Worm (Caenorhabditis elegans) whole organism, mixed stage, embryonic: ENCODE results near the gene epg-9.
A peak's percentile ranks its signal among the peaks of the same experiment; 100 is the strongest.

Experiments used
- M03D4.4 ChIP-seq: sonication (generic microtip); optimal IDR thresholded peaks from 2 replicates; lab custom pipeline; 2017; ENCODE audit warnings: mild to moderate bottlenecking, missing genetic modification characterization, missing compliant biosample characterization
- bed-3 ChIP-seq: fragments of 200-800 bp; sonication (Bioruptor generic); optimal IDR thresholded peaks from 3 replicates; lab custom pipeline; 2018; ENCODE audit warnings: mild to moderate bottlenecking, missing genetic modification characterization, moderate library complexity, missing compliant biosample characterization
- blmp-1 ChIP-seq: fragments of 150-350 bp; optimal IDR thresholded peaks from 2 replicates; lab custom pipeline; 2014; ENCODE audit warnings: missing biosample characterization, missing genetic modification characterization
- ceh-39 ChIP-seq: fragments of 150-350 bp; optimal IDR thresholded peaks from 2 replicates; lab custom pipeline; 2014; ENCODE audit warnings: missing biosample characterization, missing genetic modification characterization
- ceh-43 ChIP-seq: fragments of 200-800 bp; sonication (Bioruptor generic); optimal IDR thresholded peaks from 2 replicates; lab custom pipeline; 2018; ENCODE audit warnings: mild to moderate bottlenecking, missing genetic modification characterization, moderate library complexity, missing compliant biosample characterization
- ceh-83 ChIP-seq: fragments of 200-800 bp; sonication (Bioruptor generic); optimal IDR thresholded peaks from 2 replicates; lab custom pipeline; 2018; ENCODE audit warnings: mild to moderate bottlenecking, missing genetic modification characterization, missing compliant biosample characterization
- ces-1 ChIP-seq: fragments of 150-350 bp; optimal IDR thresholded peaks from 2 replicates; lab custom pipeline; 2014; ENCODE audit warnings: missing biosample characterization, missing genetic modification reagents, missing genetic modification characterization
- cnd-1 ChIP-seq: fragments of 200-800 bp; sonication (Bioruptor generic); optimal IDR thresholded peaks from 2 replicates; lab custom pipeline; 2018; ENCODE audit warnings: mild to moderate bottlenecking, missing genetic modification characterization, missing compliant biosample characterization
- drap-1 ChIP-seq: fragments of 200-800 bp; sonication (Bioruptor generic); optimal IDR thresholded peaks from 3 replicates; lab custom pipeline; 2018; ENCODE audit warnings: mild to moderate bottlenecking, missing genetic modification characterization, missing compliant biosample characterization
- elt-1 ChIP-seq: sonication (generic microtip); optimal IDR thresholded peaks from 2 replicates; lab custom pipeline; 2017; ENCODE audit warnings: missing genetic modification characterization, mild to moderate bottlenecking, missing compliant biosample characterization, antibody characterized with exemption, moderate library complexity, borderline replicate concordance; ENCODE audit not compliant: insufficient read depth
- elt-3 ChIP-seq: fragments of 150-350 bp; optimal IDR thresholded peaks from 2 replicates; lab custom pipeline; 2014; ENCODE audit warnings: missing biosample characterization, missing genetic modification characterization
- flh-1 ChIP-seq: fragments of 200-800 bp; sonication (Bioruptor generic); optimal IDR thresholded peaks from 2 replicates; lab custom pipeline; 2018; ENCODE audit warnings: mild to moderate bottlenecking, missing genetic modification characterization, moderate library complexity, missing compliant biosample characterization
- ham-2 ChIP-seq: fragments of 200-800 bp; sonication (Bioruptor generic); optimal IDR thresholded peaks from 2 replicates; lab custom pipeline; 2018; ENCODE audit warnings: mild to moderate bottlenecking, missing genetic modification characterization, missing compliant biosample characterization
- hlh-1 ChIP-seq: fragments of 150-350 bp; optimal IDR thresholded peaks from 2 replicates; lab custom pipeline; 2014; ENCODE audit warnings: missing biosample characterization, missing genetic modification reagents, missing genetic modification characterization
- lin-13 ChIP-seq: fragments of 150-350 bp; optimal IDR thresholded peaks from 2 replicates; lab custom pipeline; 2014; ENCODE audit warnings: missing biosample characterization, missing genetic modification characterization
- lin-32 ChIP-seq: fragments of 200-800 bp; sonication (Bioruptor generic); optimal IDR thresholded peaks from 2 replicates; lab custom pipeline; 2018; ENCODE audit warnings: mild to moderate bottlenecking, missing genetic modification characterization, missing compliant biosample characterization
- lsy-2 ChIP-seq: fragments of 150-350 bp; optimal IDR thresholded peaks from 2 replicates; lab custom pipeline; 2014; ENCODE audit warnings: missing biosample characterization, missing genetic modification characterization
- mab-5 ChIP-seq: fragments of 150-350 bp; optimal IDR thresholded peaks from 2 replicates; lab custom pipeline; 2014; ENCODE audit warnings: missing biosample characterization, missing genetic modification characterization
- mep-1 ChIP-seq: fragments of 150-350 bp; optimal IDR thresholded peaks from 2 replicates; lab custom pipeline; 2017; ENCODE audit warnings: missing biosample characterization, missing genetic modification reagents, missing genetic modification characterization, inconsistent platforms
- mls-2 ChIP-seq: sonication (generic microtip); optimal IDR thresholded peaks from 2 replicates; lab custom pipeline; 2016; ENCODE audit warnings: mild to moderate bottlenecking, missing genetic modification characterization, moderate library complexity, missing compliant biosample characterization
- nhr-12 ChIP-seq: fragments of 150-350 bp; optimal IDR thresholded peaks from 2 replicates; lab custom pipeline; 2014; ENCODE audit warnings: missing biosample characterization, missing genetic modification characterization
- nhr-2 ChIP-seq: fragments of 150-350 bp; optimal IDR thresholded peaks from 2 replicates; lab custom pipeline; 2014; ENCODE audit warnings: missing biosample characterization, missing genetic modification characterization
- nhr-237 ChIP-seq: fragments of 150-350 bp; optimal IDR thresholded peaks from 2 replicates; lab custom pipeline; 2014; ENCODE audit warnings: missing biosample characterization, missing genetic modification characterization
- nhr-28 ChIP-seq: fragments of 150-350 bp; optimal IDR thresholded peaks from 2 replicates; lab custom pipeline; 2014; ENCODE audit warnings: missing biosample characterization, missing genetic modification characterization
- nhr-76 ChIP-seq: sonication (generic microtip); optimal IDR thresholded peaks from 2 replicates; lab custom pipeline; 2017; ENCODE audit warnings: missing biosample characterization, missing genetic modification characterization
- pha-4 ChIP-seq: fragments of 150-350 bp; optimal IDR thresholded peaks from 2 replicates; lab custom pipeline; 2018; ENCODE audit warnings: missing biosample characterization, missing genetic modification reagents, missing genetic modification characterization
- sem-2 ChIP-seq: fragments of 200-800 bp; sonication (Bioruptor generic); optimal IDR thresholded peaks from 2 replicates; lab custom pipeline; 2018; ENCODE audit warnings: mild to moderate bottlenecking, missing genetic modification characterization, missing compliant biosample characterization
- snpc-4 ChIP-seq: fragments of 150-350 bp; optimal IDR thresholded peaks from 2 replicates; lab custom pipeline; 2014; ENCODE audit warnings: missing biosample characterization, missing genetic modification characterization
- sptf-1 ChIP-seq: sonication (generic microtip); optimal IDR thresholded peaks from 2 replicates; lab custom pipeline; 2017; ENCODE audit warnings: mild to moderate bottlenecking, missing genetic modification characterization, moderate library complexity, missing compliant biosample characterization
- tbx-8 ChIP-seq: fragments of 200-800 bp; sonication (Bioruptor generic); optimal IDR thresholded peaks from 2 replicates; lab custom pipeline; 2018; ENCODE audit warnings: mild to moderate bottlenecking, missing genetic modification characterization, moderate library complexity, missing compliant biosample characterization
- unc-120 ChIP-seq: sonication (generic microtip); optimal IDR thresholded peaks from 2 replicates; lab custom pipeline; 2017; ENCODE audit warnings: missing genetic modification characterization, missing compliant biosample characterization; ENCODE audit not compliant: poor library complexity, severe bottlenecking
- unc-39 ChIP-seq: fragments of 150-350 bp; optimal IDR thresholded peaks from 2 replicates; lab custom pipeline; 2014; ENCODE audit warnings: missing biosample characterization, missing genetic modification characterization
- unc-62 ChIP-seq: fragments of 150-350 bp; optimal IDR thresholded peaks from 2 replicates; lab custom pipeline; 2014; ENCODE audit warnings: missing biosample characterization, missing genetic modification reagents, missing genetic modification characterization
- zip-8 ChIP-seq: fragments of 150-350 bp; optimal IDR thresholded peaks from 2 replicates; lab custom pipeline; 2014; ENCODE audit warnings: missing biosample characterization, missing genetic modification characterization
- ztf-11 ChIP-seq: fragments of 150-350 bp; optimal IDR thresholded peaks from 2 replicates; lab custom pipeline; 2014; ENCODE audit warnings: missing biosample characterization, missing genetic modification characterization

epg-9 gene

DNA sequence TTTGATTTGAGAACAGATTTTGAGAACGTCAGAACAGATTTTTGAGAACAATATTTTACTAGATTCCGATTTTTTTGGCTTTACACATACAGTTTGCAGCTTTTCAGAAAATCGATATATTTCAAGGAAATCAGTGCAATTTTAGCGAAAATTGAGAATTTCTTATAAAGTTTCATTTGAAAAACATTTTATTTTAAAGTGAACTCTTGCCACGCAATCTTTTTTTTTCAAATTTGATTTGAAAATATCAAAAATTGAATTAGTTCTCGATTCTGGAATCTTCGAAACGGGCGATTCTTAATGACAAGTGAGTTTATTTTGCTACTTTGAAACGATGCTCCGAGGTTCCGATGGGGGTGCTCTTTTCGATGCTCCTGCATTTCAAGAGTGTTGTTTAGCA lies 28.8 kb upstream of the epg-9 start, which contains the start of gene Y69A2AR.51:
Gene Y69A2AR.51 (plus strand): TSS at position 301 of the 400 bp plus-strand sequence.
- no peak for TF ChIP-seq unc-39 (tag; lab: Kevin White, UChicago)
- TF ChIP-seq mls-2 = no peak
- TF ChIP-seq sptf-1 (tag; lab: Kevin White, UChicago) = no peak
- no peak for TF ChIP-seq nhr-76
- no peak for TF ChIP-seq ceh-43 (GFP tag; lab: Kevin White, UChicago)
- no peak for TF ChIP-seq hlh-1 (tag; lab: Kevin White, UChicago)
- no peak for TF ChIP-seq elt-3
- TF ChIP-seq snpc-4 (tag; lab: Kevin White, UChicago) = no peak
- no peak for TF ChIP-seq bed-3 (GFP tag; lab: Kevin White, UChicago)
- TF ChIP-seq ceh-83 (GFP tag; lab: Kevin White, UChicago) = no peak

DNA sequence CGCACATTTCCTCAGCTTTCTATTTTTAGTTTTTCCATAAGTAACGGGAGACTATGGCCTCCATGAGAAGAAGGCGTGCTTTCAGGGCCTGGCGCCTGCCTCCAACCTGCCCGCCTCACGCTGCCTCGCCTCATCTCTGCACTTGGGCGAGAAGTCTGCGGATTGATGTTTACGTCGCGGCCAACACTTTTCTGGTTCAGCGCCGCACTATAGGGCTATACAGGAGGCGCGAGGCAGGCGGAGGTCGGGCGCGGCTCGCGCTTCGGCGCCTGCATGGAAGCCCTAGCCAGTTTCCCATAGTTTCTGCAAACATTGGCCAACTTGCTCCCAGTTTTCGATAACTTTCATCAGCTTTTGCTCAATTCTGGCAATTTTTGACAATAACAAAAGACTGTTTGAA lies 27.8 kb upstream of the epg-9 start:
- TF ChIP-seq nhr-237 (tag; lab: Kevin White, UChicago) = no peak
- TF ChIP-seq cnd-1 (tag; lab: Kevin White, UChicago) = no peak
- no peak for TF ChIP-seq unc-39 (tag; lab: Kevin White, UChicago)
- TF ChIP-seq ceh-39 (tag; lab: Kevin White, UChicago) = no peak
- no peak for TF ChIP-seq mab-5 (tag; lab: Kevin White, UChicago)
- TF ChIP-seq lin-32 (GFP tag; lab: Kevin White, UChicago) = no peak
- no peak for TF ChIP-seq tbx-8 (GFP tag; lab: Kevin White, UChicago)
- no peak for TF ChIP-seq mls-2
- TF ChIP-seq ztf-11 = no peak
- no peak for TF ChIP-seq flh-1
- no peak for TF ChIP-seq unc-120 (tag; lab: Kevin White, UChicago)

DNA sequence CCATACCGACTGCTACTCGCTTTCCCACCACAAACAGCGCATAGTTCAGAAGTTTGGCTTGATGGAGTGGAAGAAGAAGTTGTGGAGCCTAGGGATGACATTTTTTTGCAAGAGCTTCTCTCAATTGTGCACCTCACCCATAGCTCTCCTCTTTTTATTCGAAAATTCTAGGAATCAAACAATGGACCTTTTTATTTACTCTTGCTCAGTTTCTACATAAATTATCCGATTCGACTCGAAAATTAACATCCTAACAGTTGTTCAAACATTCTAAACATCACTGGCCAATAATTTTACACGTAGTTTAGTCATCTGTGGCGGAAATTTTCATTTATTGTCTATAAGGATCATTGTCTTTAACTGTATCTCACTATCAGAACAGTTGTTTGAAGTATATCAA lies 19.5 kb upstream of the epg-9 start, which contains the start of gene nhr-242:
Gene nhr-242 (minus strand): TSS at position 101 of the 400 bp plus-strand sequence.
- TF ChIP-seq bed-3 (GFP tag; lab: Kevin White, UChicago) (no peak), ceh-39 (tag; lab: Kevin White, UChicago) (no peak), lsy-2 (tag; lab: Kevin White, UChicago) (no peak), mab-5 (tag; lab: Kevin White, UChicago) (no peak), unc-62 (no peak), elt-1 (tag; lab: Kevin White, UChicago) (no peak), flh-1 (no peak), nhr-76 (no peak), lin-13 (tag; lab: Kevin White, UChicago) (no peak), snpc-4 (tag; lab: Kevin White, UChicago) (no peak), zip-8 (no peak), unc-39 (tag; lab: Kevin White, UChicago) (no peak), pha-4 (no peak)

DNA sequence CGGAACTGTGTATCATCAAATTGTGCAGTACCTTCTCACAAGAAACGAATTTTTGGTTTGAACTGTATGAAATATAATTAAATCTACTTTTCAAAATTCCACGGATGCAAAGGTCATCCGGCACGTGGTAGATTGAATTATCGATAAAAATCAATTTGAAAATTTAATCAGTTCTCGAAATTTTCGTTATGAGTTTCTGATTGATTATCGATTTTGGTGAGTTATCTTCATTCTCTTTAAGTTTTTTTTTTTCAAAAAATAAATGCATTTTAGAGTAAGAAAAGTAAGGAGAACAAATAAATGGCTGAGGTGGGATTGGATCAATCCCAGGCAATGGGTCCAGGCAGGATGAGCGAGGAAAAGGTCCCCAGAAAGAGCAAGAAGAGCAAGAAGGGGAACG lies 3.5 kb upstream of the epg-9 start, which contains the start of gene Y69A2AR.47:
Gene Y69A2AR.47 (plus strand): TSS at position 301 of the 400 bp plus-strand sequence.
- TF ChIP-seq mep-1 (no peak), nhr-76 (no peak), ham-2 (GFP tag; lab: Kevin White, UChicago) (no peak), nhr-237 (tag; lab: Kevin White, UChicago) (no peak), sem-2 (GFP tag; lab: Kevin White, UChicago) (no peak), unc-39 (tag; lab: Kevin White, UChicago) (no peak), nhr-28 (no peak), cnd-1 (tag; lab: Kevin White, UChicago) (no peak), elt-3 (no peak)

DNA sequence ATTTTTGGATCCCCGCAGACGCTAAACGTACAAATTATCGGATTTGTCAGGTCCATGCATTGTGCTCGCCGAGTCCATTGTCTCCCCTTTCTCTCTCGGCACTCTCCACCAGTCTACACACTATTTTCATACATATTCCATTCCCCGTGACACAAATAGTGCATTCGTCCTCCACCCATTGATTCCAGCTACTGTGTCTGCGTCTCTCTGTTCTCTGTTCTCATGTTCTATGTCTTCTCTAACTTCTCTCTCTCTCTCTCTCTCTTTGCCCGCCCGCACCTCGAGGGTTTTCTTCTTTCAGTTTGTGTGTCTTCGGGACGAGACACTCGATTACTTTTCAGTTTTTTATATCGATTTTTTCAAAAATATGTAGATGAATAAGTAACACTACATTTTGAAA lies 1.3 kb upstream of the epg-9 start:
- TF ChIP-seq hlh-1 (tag; lab: Kevin White, UChicago) = peak; percentile 79
- TF ChIP-seq ces-1 (GFP tag; lab: Kevin White, UChicago) = peak; percentile 70
- peak; percentile 8 for TF ChIP-seq nhr-2 (tag; lab: Kevin White, UChicago)
- TF ChIP-seq M03D4.4 (tag; lab: Kevin White, UChicago) = no peak
- TF ChIP-seq tbx-8 (GFP tag; lab: Kevin White, UChicago) = no peak
- no peak for TF ChIP-seq drap-1 (GFP tag; lab: Kevin White, UChicago)
- no peak for TF ChIP-seq unc-39 (tag; lab: Kevin White, UChicago)
- no peak for TF ChIP-seq elt-1 (tag; lab: Kevin White, UChicago)
- peak; percentile 45 for TF ChIP-seq mls-2
- TF ChIP-seq unc-120 (tag; lab: Kevin White, UChicago) = peak; percentile 53
- no peak for TF ChIP-seq ceh-43 (GFP tag; lab: Kevin White, UChicago)
- TF ChIP-seq zip-8 = no peak
- peak; percentile 48 for TF ChIP-seq mab-5 (tag; lab: Kevin White, UChicago)
- TF ChIP-seq ztf-11 = no peak
- no peak for TF ChIP-seq ham-2 (GFP tag; lab: Kevin White, UChicago)
- TF ChIP-seq nhr-237 (tag; lab: Kevin White, UChicago) = peak; percentile 14
- no peak for TF ChIP-seq nhr-28
- no peak for TF ChIP-seq lin-32 (GFP tag; lab: Kevin White, UChicago)
- TF ChIP-seq ceh-83 (GFP tag; lab: Kevin White, UChicago) = no peak
- TF ChIP-seq bed-3 (GFP tag; lab: Kevin White, UChicago) = no peak
- peak; percentile 78 for TF ChIP-seq ceh-39 (tag; lab: Kevin White, UChicago)
- TF ChIP-seq cnd-1 (tag; lab: Kevin White, UChicago) = peak; percentile 5
- TF ChIP-seq pha-4 = peak; percentile 81
- no peak for TF ChIP-seq snpc-4 (tag; lab: Kevin White, UChicago)
- TF ChIP-seq flh-1 = no peak
- no peak for TF ChIP-seq blmp-1 (tag; lab: Kevin White, UChicago)
- peak; percentile 10 for TF ChIP-seq lin-13 (tag; lab: Kevin White, UChicago)
- TF ChIP-seq mep-1 = peak; percentile 83
- no peak for TF ChIP-seq elt-3
- TF ChIP-seq nhr-76 = no peak
- TF ChIP-seq sem-2 (GFP tag; lab: Kevin White, UChicago) = no peak
- TF ChIP-seq lsy-2 (tag; lab: Kevin White, UChicago) = peak; percentile 40
- no peak for TF ChIP-seq nhr-12
- peak; percentile 27 for TF ChIP-seq sptf-1 (tag; lab: Kevin White, UChicago)
- peak; percentile 67 for TF ChIP-seq unc-62
